Fruit fly (Drosophila melanogaster) Kc167 (cell line): ENCODE measurements around the gene mRpL1.

Source experiments
- Myc ChIP-seq: fragments of >200 bp; optimal IDR thresholded peaks from 2 replicates; lab custom pipeline; 2017; ENCODE audit warnings: missing external identifiers
- Sin3A ChIP-seq: fragments of >200 bp; optimal IDR thresholded peaks from 2 replicates; lab custom pipeline; 2018; ENCODE audit warnings: missing external identifiers
- h ChIP-seq: fragments of >200 bp; optimal IDR thresholded peaks from 3 replicates; lab custom pipeline; 2018; ENCODE audit warnings: missing external identifiers
- insv ChIP-seq: fragments of >200 bp; optimal IDR thresholded peaks from 3 replicates; lab custom pipeline; 2018; ENCODE audit warnings: missing external identifiers
- psq ChIP-seq: fragments of >200 bp; optimal IDR thresholded peaks from 2 replicates; lab custom pipeline; 2017; ENCODE audit warnings: missing external identifiers
- ttk ChIP-seq: sonication (Bioruptor generic); optimal IDR thresholded peaks from 2 replicates; lab custom pipeline; 2017; ENCODE audit warnings: missing external identifiers

The mRpL1 gene

DNA sequence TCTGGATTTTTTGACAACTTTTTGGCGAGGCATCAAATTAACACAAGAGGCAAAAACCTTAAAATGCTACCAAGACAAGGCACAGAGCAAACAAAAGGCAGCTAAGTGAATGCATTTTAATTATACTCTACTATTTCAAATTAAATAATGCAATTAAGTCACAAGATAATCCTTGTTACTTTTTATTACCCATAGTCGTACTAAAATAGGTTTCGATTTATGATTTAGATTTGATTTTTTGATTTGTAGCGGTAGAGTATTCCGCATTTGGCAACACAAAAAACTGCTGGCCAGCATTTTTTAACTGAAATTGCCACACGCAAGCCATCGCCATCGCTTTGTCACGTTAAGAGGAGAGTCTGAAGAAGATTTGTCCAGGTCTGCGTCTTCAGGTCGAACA lies 18.5 kb upstream of the mRpL1 start:
- TF ChIP-seq psq (lab: Kevin White, UChicago) (no peak), Myc (lab: Kevin White, UChicago) (no peak), ttk (lab: Kevin White, UChicago) (no peak), h (lab: Kevin White, UChicago) (no peak), insv (lab: Kevin White, UChicago) (no peak), Sin3A (lab: Kevin White, UChicago) (no peak)

dm6 chr3R:8284234-8284633 lies 17.0 kb upstream of the mRpL1 start:
- TF ChIP-seq insv (lab: Kevin White, UChicago) (no peak), Myc (lab: Kevin White, UChicago) (no peak), Sin3A (lab: Kevin White, UChicago) (no peak), h (lab: Kevin White, UChicago) (no peak), ttk (lab: Kevin White, UChicago) (no peak), psq (lab: Kevin White, UChicago) (no peak)

dm6 chr3R:8285727-8286344 lies 15.4 kb upstream of the mRpL1 start:
- no peak for TF ChIP-seq Myc (lab: Kevin White, UChicago)

DNA sequence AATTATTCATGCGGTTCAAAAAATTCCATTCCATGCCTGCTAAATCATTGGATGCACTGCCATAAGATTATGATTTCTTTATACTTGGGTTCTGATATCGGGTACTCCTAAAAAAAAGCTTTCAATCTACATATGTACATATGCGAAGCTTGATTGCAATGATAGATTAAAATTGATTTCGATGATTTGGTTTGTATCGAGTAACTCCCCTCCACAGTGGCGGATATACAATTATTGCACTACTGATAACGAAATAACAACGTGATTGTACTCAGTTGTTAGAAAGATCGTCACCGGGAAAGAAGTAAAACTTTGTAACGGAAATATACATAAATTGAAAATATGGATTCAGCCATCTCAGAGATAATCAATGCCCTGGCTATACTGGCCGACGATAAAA lies 13.5 kb upstream of the mRpL1 start, which contains the start of gene Nazo:
Nazo (plus strand) TSS at position 180 of the 400 bp plus-strand sequence.
- TF ChIP-seq insv (lab: Kevin White, UChicago) = no peak
- no peak for TF ChIP-seq Sin3A (lab: Kevin White, UChicago)

DNA sequence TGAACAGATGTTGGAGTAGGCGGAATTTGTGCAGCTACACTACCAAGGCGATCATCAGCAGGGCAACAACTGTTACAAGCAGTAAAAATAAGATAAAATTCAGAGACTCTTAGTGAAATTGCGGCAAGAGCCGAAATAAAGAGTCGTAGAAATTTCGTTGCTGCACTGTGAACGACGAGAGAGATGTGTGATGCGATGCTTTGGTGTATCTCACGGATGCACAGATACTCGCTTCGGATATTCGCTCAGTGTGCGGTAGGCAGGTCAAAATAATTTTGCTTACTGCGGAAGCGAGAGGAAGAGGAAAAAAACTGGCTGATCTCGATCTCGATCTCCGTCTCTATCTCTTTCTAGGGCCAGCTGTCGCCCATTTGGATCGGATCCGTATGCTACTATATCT lies 12.4 kb upstream of the mRpL1 start:
- no peak for TF ChIP-seq Myc (lab: Kevin White, UChicago)
- no peak for TF ChIP-seq insv (lab: Kevin White, UChicago)
- no peak for TF ChIP-seq h (lab: Kevin White, UChicago)
- TF ChIP-seq ttk (lab: Kevin White, UChicago) = no peak
- TF ChIP-seq Sin3A (lab: Kevin White, UChicago) = no peak
- no peak for TF ChIP-seq psq (lab: Kevin White, UChicago)

dm6 chr3R:8290478-8290877 lies 10.8 kb upstream of the mRpL1 start, which contains the start of gene CG11672:
TSS of gene CG11672 (minus strand) at chr3R:8290578.
- TF ChIP-seq insv (lab: Kevin White, UChicago) (no peak), ttk (lab: Kevin White, UChicago) (no peak), Myc (lab: Kevin White, UChicago) (no peak), Sin3A (lab: Kevin White, UChicago) (no peak), psq (lab: Kevin White, UChicago) (no peak), h (lab: Kevin White, UChicago) (no peak)

- TF ChIP-seq ttk (lab: Kevin White, UChicago) (no peak), insv (lab: Kevin White, UChicago) (no peak), Myc (lab: Kevin White, UChicago) (no peak), psq (lab: Kevin White, UChicago) (no peak), h (lab: Kevin White, UChicago) (no peak), Sin3A (lab: Kevin White, UChicago) (no peak)
Observed at dm6 chr3R:8290940-8291339, 10.3 kb upstream of the mRpL1 start, which contains the start of gene CG31464. TSS of gene CG31464 (plus strand) at chr3R:8291240.

dm6 chr3R:8292034-8292433 lies 9.2 kb upstream of the mRpL1 start, which contains the start of gene CG31463:
TSS of gene CG31463 (plus strand) at chr3R:8292335.
- TF ChIP-seq Sin3A (lab: Kevin White, UChicago) (no peak), Myc (lab: Kevin White, UChicago) (no peak), psq (lab: Kevin White, UChicago) (no peak), h (lab: Kevin White, UChicago) (no peak), insv (lab: Kevin White, UChicago) (no peak), ttk (lab: Kevin White, UChicago) (no peak)

DNA sequence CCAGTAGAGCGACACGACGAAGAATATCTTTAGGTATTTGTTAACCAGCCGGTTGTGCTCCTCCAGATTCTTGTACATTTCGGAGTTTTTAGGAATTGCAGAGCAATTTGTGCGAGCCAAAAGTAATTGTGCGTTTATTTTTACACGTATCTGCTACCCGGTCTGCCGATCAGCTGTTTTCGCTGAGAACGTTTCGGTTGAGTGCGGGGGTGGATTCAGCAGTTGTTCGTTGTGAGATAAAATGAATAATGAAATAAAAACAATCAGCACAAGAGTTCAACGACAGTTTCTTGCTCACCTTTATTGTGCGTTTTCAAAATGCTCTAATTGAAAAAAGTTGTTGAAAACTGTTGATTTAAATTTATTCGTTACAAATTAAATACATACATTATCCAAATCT lies 2.6 kb downstream of the mRpL1 start, which contains the start of gene nac:
nac (minus strand) TSS at position 176 of the 400 bp plus-strand sequence.
- TF ChIP-seq Myc (lab: Kevin White, UChicago) (no peak), h (lab: Kevin White, UChicago) (no peak), insv (lab: Kevin White, UChicago) (no peak), Sin3A (lab: Kevin White, UChicago) (no peak), ttk (lab: Kevin White, UChicago) (no peak), psq (lab: Kevin White, UChicago) (no peak)

DNA sequence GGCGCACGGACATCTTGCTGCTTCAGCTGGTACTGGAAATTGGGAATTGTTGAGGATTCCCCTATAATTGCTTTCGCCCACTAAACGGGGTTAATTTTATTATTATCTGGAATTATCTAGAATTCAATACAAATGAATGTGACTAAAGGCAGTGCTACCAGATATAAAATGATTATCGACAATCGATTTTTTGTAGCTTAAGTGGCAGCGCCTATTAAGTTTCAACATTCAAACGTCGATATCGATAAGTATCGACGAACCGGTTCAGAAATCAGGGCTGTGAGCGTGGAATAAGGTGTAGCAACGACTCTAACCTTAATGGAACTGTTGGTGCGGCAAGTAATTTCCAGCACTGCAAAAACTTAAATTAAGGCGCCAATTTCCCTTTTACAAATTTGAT lies 3.9 kb downstream of the mRpL1 start, which contains the start of gene Sgt1:
Sgt1 (minus strand) TSS at position 165 of the 400 bp plus-strand sequence.
- no peak for TF ChIP-seq Myc (lab: Kevin White, UChicago)
- no peak for TF ChIP-seq h (lab: Kevin White, UChicago)
- no peak for TF ChIP-seq ttk (lab: Kevin White, UChicago)
- TF ChIP-seq psq (lab: Kevin White, UChicago) = no peak
- TF ChIP-seq Sin3A (lab: Kevin White, UChicago) = no peak
- no peak for TF ChIP-seq insv (lab: Kevin White, UChicago)

dm6 chr3R:8306188-8306926 lies 5.1 kb downstream of the mRpL1 start:
- TF ChIP-seq h (lab: Kevin White, UChicago) (no peak), ttk (lab: Kevin White, UChicago) (no peak), Sin3A (lab: Kevin White, UChicago) (no peak), Myc (lab: Kevin White, UChicago) (no peak), psq (lab: Kevin White, UChicago) (no peak), insv (lab: Kevin White, UChicago) (no peak)
